Fruit fly (Drosophila melanogaster) whole organism, adult: Measurements from ENCODE around the gene Tango14.

ENCODE experiments used
- CG11617 ChIP-seq: fragments of 200-800 bp; sonication (Bioruptor generic); optimal IDR thresholded peaks from 2 replicates; lab custom pipeline; 2017; ENCODE audit warnings: mild to moderate bottlenecking, missing biosample characterization, missing genetic modification reagents, missing genetic modification characterization
- CG12768 ChIP-seq: fragments of 200-800 bp; sonication (Bioruptor generic); optimal IDR thresholded peaks from 2 replicates; lab custom pipeline; 2017; ENCODE audit warnings: missing biosample characterization, missing genetic modification characterization, mild to moderate bottlenecking, moderate library complexity, missing genetic modification reagents
- CG14711 ChIP-seq: fragments of 200-800 bp; sonication (Bioruptor generic); optimal IDR thresholded peaks from 2 replicates; lab custom pipeline; 2018; ENCODE audit warnings: missing biosample characterization, mild to moderate bottlenecking, missing genetic modification characterization, moderate library complexity
- CG1620 ChIP-seq: fragments of 200-800 bp; sonication (Bioruptor generic); optimal IDR thresholded peaks from 2 replicates; lab custom pipeline; 2016; ENCODE audit warnings: missing biosample characterization, missing genetic modification characterization
- CG33017 ChIP-seq: fragments of 200-800 bp; sonication (Bioruptor generic); optimal IDR thresholded peaks from 2 replicates; lab custom pipeline; 2018; ENCODE audit warnings: missing biosample characterization, mild to moderate bottlenecking, missing genetic modification characterization, moderate library complexity
- CG5204 ChIP-seq: fragments of 200-800 bp; sonication (Bioruptor generic); optimal IDR thresholded peaks from 2 replicates; lab custom pipeline; 2016; ENCODE audit warnings: missing biosample characterization, missing genetic modification characterization
- CG7045 ChIP-seq: fragments of 200-800 bp; sonication (Bioruptor generic); optimal IDR thresholded peaks from 2 replicates; lab custom pipeline; 2017; ENCODE audit warnings: missing biosample characterization, mild to moderate bottlenecking, missing genetic modification characterization
- CG7101 ChIP-seq: fragments of 200-800 bp; sonication (Bioruptor generic); optimal IDR thresholded peaks from 2 replicates; lab custom pipeline; 2018; ENCODE audit warnings: missing biosample characterization, mild to moderate bottlenecking, missing genetic modification characterization, moderate library complexity
- Clk ChIP-seq: fragments of 200-800 bp; sonication (Bioruptor generic); optimal IDR thresholded peaks from 2 replicates; lab custom pipeline; 2017; ENCODE audit warnings: missing biosample characterization, missing genetic modification characterization
- Crg-1 ChIP-seq: fragments of 200-800 bp; sonication (Bioruptor generic); optimal IDR thresholded peaks from 2 replicates; lab custom pipeline; 2016; ENCODE audit warnings: missing biosample characterization, missing genetic modification characterization
- Hr96 ChIP-seq: fragments of 200-800 bp; sonication (Bioruptor generic); optimal IDR thresholded peaks from 2 replicates; lab custom pipeline; 2016; ENCODE audit warnings: missing biosample characterization, missing genetic modification characterization
- Mnt ChIP-seq: fragments of 200-800 bp; sonication (Bioruptor generic); optimal IDR thresholded peaks from 2 replicates; lab custom pipeline; 2016; ENCODE audit warnings: missing biosample characterization, mild to moderate bottlenecking, missing genetic modification characterization
- bab1 ChIP-seq: fragments of 200-800 bp; sonication (Bioruptor generic); optimal IDR thresholded peaks from 3 replicates; lab custom pipeline; 2019; ENCODE audit warnings: missing biosample characterization, mild to moderate bottlenecking, missing genetic modification characterization, moderate library complexity
- cic ChIP-seq: fragments of 200-800 bp; sonication (Bioruptor generic); optimal IDR thresholded peaks from 2 replicates; lab custom pipeline; 2017; ENCODE audit warnings: missing biosample characterization, mild to moderate bottlenecking, missing genetic modification characterization, moderate library complexity
- cnc ChIP-seq, 2 experiments: fragments of >200 bp; optimal IDR thresholded peaks; 2 replicates each; lab custom pipeline; 2017
- kay ChIP-seq: fragments of 200-800 bp; sonication (Bioruptor generic); peaks from one replicate; lab custom pipeline; 2016; ENCODE audit warnings: missing biosample characterization, missing genetic modification characterization, borderline replicate concordance
- ovo ChIP-seq: fragments of 200-800 bp; sonication (Bioruptor generic); optimal IDR thresholded peaks from 2 replicates; lab custom pipeline; 2016; ENCODE audit warnings: missing biosample characterization, missing genetic modification characterization
- pad ChIP-seq: fragments of 200-800 bp; sonication (Bioruptor generic); optimal IDR thresholded peaks from 3 replicates; lab custom pipeline; 2017; ENCODE audit warnings: missing biosample characterization, missing genetic modification characterization, mild to moderate bottlenecking, moderate library complexity, missing genetic modification reagents
- tj ChIP-seq: fragments of 200-800 bp; sonication (Bioruptor generic); optimal IDR thresholded peaks from 3 replicates; lab custom pipeline; 2017; ENCODE audit warnings: missing biosample characterization, mild to moderate bottlenecking, missing genetic modification characterization, moderate library complexity
- toe ChIP-seq: fragments of 200-800 bp; sonication (Bioruptor generic); optimal IDR thresholded peaks from 2 replicates; lab custom pipeline; 2016; ENCODE audit warnings: missing biosample characterization, missing genetic modification characterization

Tango14 gene

dm6 chr2L:1158519-1159319, at the start of gene Tango14:
Gene Tango14 (plus strand): TSS chr2L:1158661.
- TF ChIP-seq cnc (optimal IDR thresholded peaks at IDR 0.05; lab: Kevin White, UChicago): no peak
- no peak for TF ChIP-seq cic
- no peak for TF ChIP-seq CG12768 (GFP tag; lab: Kevin White, UChicago)
- TF ChIP-seq CG33017 (tag; lab: Kevin White, UChicago): no peak
- no peak for TF ChIP-seq CG7045 (GFP tag; lab: Kevin White, UChicago)
- TF ChIP-seq CG7101 (tag; lab: Kevin White, UChicago): no peak
- TF ChIP-seq CG11617 (GFP tag; lab: Kevin White, UChicago): no peak
- no peak for TF ChIP-seq Crg-1 (GFP tag; lab: Kevin White, UChicago)
- TF ChIP-seq Mnt (GFP tag; lab: Kevin White, UChicago): no peak
- TF ChIP-seq tj (GFP tag; lab: Kevin White, UChicago): no peak
- no peak for TF ChIP-seq Hr96 (GFP tag; lab: Kevin White, UChicago)
- TF ChIP-seq bab1 (GFP tag; lab: Kevin White, UChicago): no peak
- no peak for TF ChIP-seq CG5204 (GFP tag; lab: Kevin White, UChicago)
- TF ChIP-seq pad (GFP tag; lab: Kevin White, UChicago): no peak
- no peak for TF ChIP-seq CG14711
- TF ChIP-seq CG1620 (GFP tag; lab: Kevin White, UChicago): no peak
- no peak for TF ChIP-seq kay (GFP tag; lab: Kevin White, UChicago)

DNA sequence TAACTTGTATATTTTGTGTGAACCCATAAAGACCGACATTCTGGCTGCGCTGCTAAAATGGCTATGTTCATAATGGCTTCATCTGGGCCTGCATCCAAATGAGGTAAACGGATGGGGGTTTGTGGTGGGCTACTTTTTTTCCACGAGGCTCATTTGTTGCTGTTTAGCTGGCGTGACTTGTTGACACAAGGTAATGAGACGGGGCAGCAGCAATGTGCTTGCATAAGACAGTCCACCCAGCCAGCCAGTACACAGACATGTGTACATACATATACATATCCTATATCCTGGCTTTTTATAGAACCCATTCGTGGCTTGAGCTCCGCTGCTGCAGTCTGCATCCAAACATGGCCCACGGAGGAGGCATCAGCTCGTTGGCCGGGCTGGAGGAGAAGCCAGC, 45.8 kb upstream of the Tango14 start, which contains the start of gene CG14340:
Gene CG14340 (plus strand): TSS at position 301 of the 400 bp plus-strand sequence.
- TF ChIP-seq kay (GFP tag; lab: Kevin White, UChicago) (no peak), toe (no peak)

dm6 chr2L:1114230-1114629, 44.2 kb upstream of the Tango14 start:
- peak; percentile 1 for TF ChIP-seq ovo (GFP tag; lab: Kevin White, UChicago)
- TF ChIP-seq CG12768 (GFP tag; lab: Kevin White, UChicago): peak; percentile 6
- TF ChIP-seq cic: peak; percentile 45
- TF ChIP-seq pad (GFP tag; lab: Kevin White, UChicago): no peak
- TF ChIP-seq Mnt (GFP tag; lab: Kevin White, UChicago): peak; percentile 2
- peak; percentile 8 for TF ChIP-seq tj (GFP tag; lab: Kevin White, UChicago)
- peak; percentile 49 for TF ChIP-seq Clk (GFP tag; lab: Kevin White, UChicago)
- TF ChIP-seq CG5204 (GFP tag; lab: Kevin White, UChicago): no peak
- peak; percentile 9 for TF ChIP-seq CG33017 (tag; lab: Kevin White, UChicago)
- no peak for TF ChIP-seq toe

DNA sequence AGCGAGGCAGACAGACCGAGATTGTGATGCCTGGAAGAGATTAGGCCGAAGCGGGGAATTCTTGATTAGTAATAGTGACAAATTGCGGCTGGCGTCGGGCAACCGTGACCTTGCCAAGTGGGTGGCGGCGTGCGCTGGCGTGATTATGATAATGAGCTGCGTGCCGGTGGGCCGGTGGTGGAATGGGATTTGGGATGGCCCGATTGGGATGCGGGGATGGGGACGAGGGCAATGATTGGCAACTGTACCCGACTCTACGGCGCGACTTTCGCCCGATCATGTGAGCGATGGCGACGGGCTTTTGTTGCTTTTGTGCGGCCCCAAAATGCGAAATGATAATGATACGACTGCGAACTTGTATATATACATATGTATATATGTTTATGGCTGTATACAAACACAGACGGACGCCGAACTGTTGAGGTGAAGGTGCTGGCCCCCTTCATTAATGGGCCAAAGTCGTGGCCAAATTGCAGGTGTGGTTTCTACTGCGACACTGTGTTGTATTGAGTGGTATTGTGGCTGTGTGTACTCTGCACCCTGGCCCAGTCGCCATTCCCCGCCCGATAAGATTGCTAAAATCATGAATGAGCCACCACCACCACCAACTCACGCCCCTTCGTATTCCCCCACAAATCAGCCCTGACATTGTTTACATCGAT, 41.7 kb upstream of the Tango14 start:
- TF ChIP-seq CG1620 (GFP tag; lab: Kevin White, UChicago) (no peak), Clk (GFP tag; lab: Kevin White, UChicago) (no peak), CG7045 (GFP tag; lab: Kevin White, UChicago) (peak; percentile 26), cic (peak; percentile 99), CG11617 (GFP tag; lab: Kevin White, UChicago) (no peak), cnc (optimal IDR thresholded peaks at IDR 0.05; lab: Kevin White, UChicago) (no peak), CG12768 (GFP tag; lab: Kevin White, UChicago) (peak; percentile 82), CG7101 (tag; lab: Kevin White, UChicago) (no peak), Hr96 (GFP tag; lab: Kevin White, UChicago) (peak; percentile 34), toe (peak; percentile 26), pad (GFP tag; lab: Kevin White, UChicago) (no peak), Mnt (GFP tag; lab: Kevin White, UChicago) (peak; percentile 57), CG14711 (no peak), CG33017 (tag; lab: Kevin White, UChicago) (peak; percentile 18), kay (GFP tag; lab: Kevin White, UChicago) (peak; percentile 97)

DNA sequence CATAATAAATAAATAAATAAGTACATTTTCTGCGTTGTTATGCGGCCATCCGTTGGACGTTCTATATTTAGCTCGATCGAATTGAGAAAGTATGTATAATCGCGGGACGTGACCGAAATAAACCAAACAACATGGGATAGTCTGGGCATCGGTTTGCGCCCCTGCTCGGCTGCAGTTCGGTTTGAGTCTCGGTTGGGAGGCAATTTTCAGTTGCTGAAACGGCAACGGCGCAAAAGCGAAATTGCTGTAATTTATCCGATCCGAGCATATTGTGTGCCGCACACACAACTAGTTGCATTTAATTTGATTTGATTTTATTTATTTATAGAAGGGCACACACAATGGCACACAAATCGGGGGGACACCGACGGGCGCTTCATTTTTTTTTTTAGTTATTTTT, 40.3 kb upstream of the Tango14 start:
- TF ChIP-seq CG14711: no peak
- TF ChIP-seq CG33017 (tag; lab: Kevin White, UChicago): no peak
- no peak for TF ChIP-seq CG7045 (GFP tag; lab: Kevin White, UChicago)
- peak; percentile 27 for TF ChIP-seq tj (GFP tag; lab: Kevin White, UChicago)
- TF ChIP-seq CG1620 (GFP tag; lab: Kevin White, UChicago): no peak
- no peak for TF ChIP-seq CG11617 (GFP tag; lab: Kevin White, UChicago)
- TF ChIP-seq Crg-1 (GFP tag; lab: Kevin White, UChicago): no peak
- no peak for TF ChIP-seq Clk (GFP tag; lab: Kevin White, UChicago)
- TF ChIP-seq bab1 (GFP tag; lab: Kevin White, UChicago): no peak
- peak; percentile 28 for TF ChIP-seq Mnt (GFP tag; lab: Kevin White, UChicago)
- TF ChIP-seq CG5204 (GFP tag; lab: Kevin White, UChicago): peak; percentile 39
- no peak for TF ChIP-seq Hr96 (GFP tag; lab: Kevin White, UChicago)
- TF ChIP-seq toe: peak; percentile 7
- TF ChIP-seq kay (GFP tag; lab: Kevin White, UChicago): no peak
- no peak for TF ChIP-seq ovo (GFP tag; lab: Kevin White, UChicago)
- TF ChIP-seq cic: no peak
- TF ChIP-seq CG7101 (tag; lab: Kevin White, UChicago): no peak
- TF ChIP-seq cnc (optimal IDR thresholded peaks at IDR 0.05; lab: Kevin White, UChicago): no peak
- TF ChIP-seq pad (GFP tag; lab: Kevin White, UChicago): no peak
- TF ChIP-seq CG12768 (GFP tag; lab: Kevin White, UChicago): no peak
